Fruit fly (Drosophila melanogaster) whole organism, embryonic: ENCODE results near the gene Sumo.

Experiments used
- ATbp ChIP-seq: fragments of 200-800 bp; sonication (Bioruptor generic); optimal IDR thresholded peaks from 2 replicates; lab custom pipeline; 2017; ENCODE audit warnings: missing biosample characterization, mild to moderate bottlenecking, missing genetic modification characterization, missing genetic modification reagents
- CG10147 ChIP-seq: fragments of 200-800 bp; sonication (Bioruptor generic); optimal IDR thresholded peaks from 2 replicates; lab custom pipeline; 2019; ENCODE audit warnings: missing biosample characterization, mild to moderate bottlenecking, missing genetic modification characterization, moderate library complexity
- CG10462 ChIP-seq: fragments of 200-800 bp; sonication (Bioruptor generic); optimal IDR thresholded peaks from 2 replicates; lab custom pipeline; 2016; ENCODE audit warnings: missing biosample characterization, missing genetic modification characterization
- CG10565 ChIP-seq: fragments of 200-800 bp; sonication (Bioruptor generic); optimal IDR thresholded peaks from 3 replicates; lab custom pipeline; 2016; ENCODE audit warnings: missing biosample characterization, mild to moderate bottlenecking, missing genetic modification characterization
- CG10979 ChIP-seq: fragments of 200-800 bp; sonication (Bioruptor generic); optimal IDR thresholded peaks from 2 replicates; lab custom pipeline; 2018; ENCODE audit warnings: missing biosample characterization, mild to moderate bottlenecking, missing genetic modification characterization, moderate library complexity
- CG12769 ChIP-seq: fragments of 200-800 bp; sonication (Bioruptor generic); optimal IDR thresholded peaks from 2 replicates; lab custom pipeline; 2019; ENCODE audit warnings: missing biosample characterization, mild to moderate bottlenecking, missing genetic modification characterization, moderate library complexity
- CG2678 ChIP-seq: fragments of 200-800 bp; sonication (Bioruptor generic); optimal IDR thresholded peaks from 3 replicates; lab custom pipeline; 2019; ENCODE audit warnings: missing biosample characterization, mild to moderate bottlenecking, missing genetic modification characterization, moderate library complexity
- CG31441 ChIP-seq: fragments of 200-800 bp; sonication (Bioruptor generic); IDR thresholded peaks from 2 replicates; pipeline ENCODE4 v1.3.6; 2022; ENCODE audit warnings: missing biosample characterization, missing genetic modification characterization
- CG34422 ChIP-seq: fragments of 200-800 bp; sonication (Bioruptor generic); IDR thresholded peaks from 3 replicates; pipeline ENCODE4 v1.3.6; 2022; ENCODE audit warnings: missing biosample characterization, missing genetic modification characterization
- CG3838 ChIP-seq: fragments of 200-800 bp; sonication (Bioruptor generic); optimal IDR thresholded peaks from 3 replicates; lab custom pipeline; 2016; ENCODE audit warnings: missing biosample characterization, missing genetic modification characterization
- CG3995 ChIP-seq: fragments of 200-800 bp; sonication (Bioruptor generic); optimal IDR thresholded peaks from 3 replicates; lab custom pipeline; 2016; ENCODE audit warnings: missing biosample characterization, missing genetic modification characterization
- CG4360 ChIP-seq: fragments of 200-800 bp; sonication (Bioruptor generic); IDR thresholded peaks from 2 replicates; pipeline ENCODE4 v1.3.6; 2022; ENCODE audit warnings: missing biosample characterization, missing genetic modification characterization
- CG4404 ChIP-seq: fragments of 200-800 bp; sonication (Bioruptor generic); IDR thresholded peaks from 2 replicates; pipeline ENCODE4 v1.3.6; 2022; ENCODE audit warnings: missing biosample characterization, missing genetic modification characterization
- CG4424 ChIP-seq: fragments of 200-800 bp; sonication (Bioruptor generic); optimal IDR thresholded peaks from 3 replicates; lab custom pipeline; 2016; ENCODE audit warnings: missing biosample characterization, missing genetic modification characterization
- CG4820 ChIP-seq: fragments of 200-800 bp; sonication (Bioruptor generic); optimal IDR thresholded peaks from 3 replicates; lab custom pipeline; 2016; ENCODE audit warnings: missing biosample characterization, missing genetic modification characterization
- CG6654 ChIP-seq: fragments of 200-800 bp; sonication (Bioruptor generic); optimal IDR thresholded peaks from 2 replicates; lab custom pipeline; 2017; ENCODE audit warnings: missing biosample characterization, mild to moderate bottlenecking, missing genetic modification characterization
- CG7556 ChIP-seq: fragments of 200-800 bp; sonication (Bioruptor generic); optimal IDR thresholded peaks from 2 replicates; lab custom pipeline; 2017; ENCODE audit warnings: missing biosample characterization, mild to moderate bottlenecking, missing genetic modification characterization
- CG7928 ChIP-seq: fragments of 200-800 bp; sonication (Bioruptor generic); optimal IDR thresholded peaks from 2 replicates; lab custom pipeline; 2017; ENCODE audit warnings: missing biosample characterization, mild to moderate bottlenecking, missing genetic modification characterization
- CG8944 ChIP-seq: fragments of 200-800 bp; sonication (Bioruptor generic); optimal IDR thresholded peaks from 3 replicates; lab custom pipeline; 2016; ENCODE audit warnings: missing biosample characterization, missing genetic modification characterization
- CG9797 ChIP-seq: fragments of 200-800 bp; sonication (Bioruptor generic); optimal IDR thresholded peaks from 3 replicates; lab custom pipeline; 2018; ENCODE audit warnings: missing biosample characterization, mild to moderate bottlenecking, missing genetic modification characterization
- CoRest ChIP-seq: fragments of 200-800 bp; sonication (Bioruptor generic); optimal IDR thresholded peaks from 3 replicates; lab custom pipeline; 2018; ENCODE audit warnings: missing biosample characterization, mild to moderate bottlenecking, missing genetic modification characterization, moderate library complexity
- D ChIP-seq, 2 experiments: fragments of 200-800 bp in 1 of 2; fragments of >200 bp in 1 of 2; sonication (Bioruptor generic) in 1 of 2; optimal IDR thresholded peaks; 2 replicates in 1 of 2; 3 replicates in 1 of 2; lab custom pipeline; 2017; ENCODE audit warnings: mild to moderate bottlenecking in 1 of 2, missing biosample characterization in 1 of 2, missing genetic modification characterization in 1 of 2, missing genetic modification reagents in 1 of 2
- Dp ChIP-seq: fragments of 200-800 bp; sonication (Bioruptor generic); optimal IDR thresholded peaks from 2 replicates; lab custom pipeline; 2018; ENCODE audit warnings: missing biosample characterization, mild to moderate bottlenecking, missing genetic modification characterization, moderate library complexity
- Ets97D ChIP-seq: fragments of 200-800 bp; sonication (Bioruptor generic); optimal IDR thresholded peaks from 3 replicates; lab custom pipeline; 2016; ENCODE audit warnings: missing biosample characterization, missing genetic modification characterization
- HLH3B ChIP-seq: fragments of 200-800 bp; sonication (Bioruptor generic); IDR thresholded peaks from 2 replicates; pipeline ENCODE4 v1.3.6; 2022; ENCODE audit warnings: missing biosample characterization, missing genetic modification characterization
- HLH4C ChIP-seq: fragments of 200-800 bp; sonication (Bioruptor generic); IDR thresholded peaks from 3 replicates; pipeline ENCODE4 v1.3.6; 2022; ENCODE audit warnings: missing biosample characterization, missing genetic modification characterization; ENCODE audit not compliant: partially characterized antibody
- HmgD ChIP-seq: fragments of 200-800 bp; sonication (Bioruptor generic); optimal IDR thresholded peaks from 3 replicates; lab custom pipeline; 2016; ENCODE audit warnings: missing biosample characterization, missing genetic modification characterization
- Jarid2 ChIP-seq: fragments of 200-800 bp; sonication (Bioruptor generic); optimal IDR thresholded peaks from 3 replicates; lab custom pipeline; 2017; ENCODE audit warnings: mild to moderate bottlenecking, missing biosample characterization, missing genetic modification reagents, missing genetic modification characterization
- NFAT ChIP-seq: fragments of 200-800 bp; sonication (Bioruptor generic); IDR thresholded peaks from 2 replicates; pipeline ENCODE4 v1.3.6; 2022; ENCODE audit warnings: missing biosample characterization, missing genetic modification characterization
- Rfx ChIP-seq: fragments of 200-800 bp; sonication (Bioruptor generic); IDR thresholded peaks from 2 replicates; pipeline ENCODE4 v1.3.6; 2022; ENCODE audit warnings: missing biosample characterization, missing genetic modification characterization
- Sry-δ ChIP-seq: fragments of 200-800 bp; sonication (Bioruptor generic); optimal IDR thresholded peaks from 2 replicates; lab custom pipeline; 2016; ENCODE audit warnings: missing biosample characterization, missing genetic modification characterization
- Stat92E ChIP-seq, 3 experiments: fragments of >200 bp in 2 of 3; fragments of 200-800 bp in 1 of 3; sonication (Bioruptor generic) in 1 of 3; optimal IDR thresholded peaks; 2 replicates each; lab custom pipeline; 2017 to 2019; ENCODE audit warnings: missing biosample characterization in 3 of 3, missing genetic modification characterization in 3 of 3, mild to moderate bottlenecking in 1 of 3, moderate library complexity in 1 of 3
- ase ChIP-seq: fragments of 200-800 bp; sonication (Bioruptor generic); IDR thresholded peaks from 3 replicates; pipeline ENCODE4 v1.3.6; 2022; ENCODE audit warnings: missing biosample characterization, missing genetic modification characterization
- bcd ChIP-seq: fragments of 200-800 bp; sonication (Bioruptor generic); optimal IDR thresholded peaks from 2 replicates; lab custom pipeline; 2017; ENCODE audit warnings: missing biosample characterization, mild to moderate bottlenecking, missing genetic modification characterization
- exex ChIP-seq: fragments of 200-800 bp; sonication (Bioruptor generic); optimal IDR thresholded peaks from 4 replicates; lab custom pipeline; 2018; ENCODE audit warnings: missing biosample characterization, mild to moderate bottlenecking, missing genetic modification characterization, moderate library complexity
- fd3F ChIP-seq: fragments of 200-800 bp; sonication (Bioruptor generic); optimal IDR thresholded peaks from 2 replicates; lab custom pipeline; 2018; ENCODE audit warnings: missing biosample characterization, mild to moderate bottlenecking, missing genetic modification characterization, moderate library complexity
- gem ChIP-seq: fragments of 200-800 bp; sonication (Bioruptor generic); optimal IDR thresholded peaks from 2 replicates; lab custom pipeline; 2019; ENCODE audit warnings: missing biosample characterization, mild to moderate bottlenecking, missing genetic modification characterization, moderate library complexity
- gsb-n ChIP-seq: fragments of 200-800 bp; sonication (Bioruptor generic); optimal IDR thresholded peaks from 3 replicates; lab custom pipeline; 2018; ENCODE audit warnings: missing biosample characterization, mild to moderate bottlenecking, missing genetic modification characterization
- inv ChIP-seq: fragments of 200-800 bp; sonication (Bioruptor generic); IDR thresholded peaks from 2 replicates; pipeline ENCODE4 v1.3.6; 2022; ENCODE audit warnings: missing biosample characterization, missing genetic modification characterization; ENCODE audit not compliant: partially characterized antibody
- nerfin-2 ChIP-seq: fragments of 200-800 bp; sonication (Bioruptor generic); IDR thresholded peaks from 2 replicates; pipeline ENCODE4 v1.3.6; 2022; ENCODE audit warnings: missing biosample characterization, missing genetic modification characterization; ENCODE audit not compliant: partially characterized antibody
- nmo ChIP-seq: fragments of 200-800 bp; sonication (Bioruptor generic); optimal IDR thresholded peaks from 2 replicates; lab custom pipeline; 2018; ENCODE audit warnings: missing biosample characterization, mild to moderate bottlenecking, missing genetic modification characterization, moderate library complexity
- onecut ChIP-seq: fragments of 200-800 bp; sonication (Bioruptor generic); IDR thresholded peaks from 2 replicates; pipeline ENCODE4 v1.3.6; 2022; ENCODE audit warnings: missing biosample characterization, missing genetic modification characterization
- org-1 ChIP-seq: fragments of 200-800 bp; sonication (Bioruptor generic); optimal IDR thresholded peaks from 2 replicates; lab custom pipeline; 2017; ENCODE audit warnings: missing biosample characterization, missing genetic modification characterization
- phol ChIP-seq: fragments of 200-800 bp; sonication (Bioruptor generic); optimal IDR thresholded peaks from 3 replicates; lab custom pipeline; 2018; ENCODE audit warnings: missing biosample characterization, mild to moderate bottlenecking, missing genetic modification characterization, moderate library complexity
- ranshi ChIP-seq: fragments of 200-800 bp; sonication (Bioruptor generic); IDR thresholded peaks from 2 replicates; pipeline ENCODE4 v1.3.6; 2022; ENCODE audit warnings: missing biosample characterization, missing genetic modification characterization
- repo ChIP-seq: fragments of 200-800 bp; sonication (Bioruptor generic); optimal IDR thresholded peaks from 2 replicates; lab custom pipeline; 2016; ENCODE audit warnings: missing biosample characterization, missing genetic modification characterization
- run ChIP-seq: fragments of 200-800 bp; sonication (Bioruptor generic); optimal IDR thresholded peaks from 3 replicates; lab custom pipeline; 2018; ENCODE audit warnings: missing biosample characterization, mild to moderate bottlenecking, missing genetic modification characterization
- sna ChIP-seq: fragments of 200-800 bp; sonication (Bioruptor generic); IDR thresholded peaks from 2 replicates; pipeline ENCODE4 v1.3.6; 2022; ENCODE audit warnings: missing biosample characterization, missing genetic modification characterization; ENCODE audit not compliant: partially characterized antibody

The Sumo gene

DNA sequence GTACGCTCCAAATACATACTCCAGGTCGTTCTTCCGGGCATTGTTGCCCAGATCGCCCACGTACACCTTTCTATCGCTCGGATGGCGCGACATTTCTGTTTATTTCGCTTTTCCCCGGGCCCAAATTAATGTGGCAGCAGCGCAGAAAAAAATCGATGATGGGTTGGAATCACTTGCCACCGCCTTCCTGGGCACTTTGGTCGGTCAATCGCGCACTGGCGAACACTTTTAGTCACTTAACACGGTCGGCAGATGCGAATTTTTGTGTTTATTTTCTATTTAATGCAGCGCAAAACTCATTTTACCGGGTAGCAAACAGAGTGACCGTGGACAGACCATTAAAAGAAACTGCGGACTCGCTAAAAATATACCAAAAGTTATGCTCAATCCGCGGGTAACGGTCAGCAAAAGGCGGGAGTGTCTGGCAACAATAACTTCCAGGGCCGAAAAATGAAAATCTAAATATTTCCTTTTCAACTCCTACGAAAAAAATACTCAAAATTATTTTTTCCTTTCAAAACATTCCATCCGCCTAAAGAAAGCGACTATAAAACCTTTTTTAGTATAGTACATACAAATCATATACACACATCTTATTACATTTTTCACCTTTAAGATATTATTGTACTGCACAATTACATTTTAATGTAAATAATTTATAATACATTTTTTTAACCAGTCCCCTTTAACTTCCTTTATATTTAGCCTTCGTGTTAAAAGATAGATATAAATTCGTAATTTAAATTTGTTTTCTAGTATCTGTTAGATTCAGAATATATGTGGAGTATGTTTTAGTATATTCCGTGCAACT, 47.4 kb downstream of the Sumo start, which contains the start of gene x16 (continued):
- no peak for TF ChIP-seq HLH3B (GFP tag; lab: Robert Waterston, UW)
- no peak for TF ChIP-seq inv
- no peak for TF ChIP-seq CG4404 (GFP tag; lab: Robert Waterston, UW)
- no peak for TF ChIP-seq CG3838
- TF ChIP-seq exex (tag; lab: Kevin White, UChicago), result no peak
- no peak for TF ChIP-seq D (optimal IDR thresholded peaks at IDR 0.05; lab: Kevin White, UChicago)
- TF ChIP-seq D (GFP tag; optimal IDR thresholded peaks at IDR 0.05; lab: Kevin White, UChicago), result no peak
- TF ChIP-seq CG8944, result no peak
- no peak for TF ChIP-seq run
- TF ChIP-seq CG3995 (GFP tag; lab: Kevin White, UChicago), result peak; percentile 56
- peak; percentile 18; the same call in 1 of the 2 replicates for TF ChIP-seq Rfx (GFP tag; lab: Robert Waterston, UW)
- TF ChIP-seq ATbp (GFP tag; lab: Kevin White, UChicago), result no peak
- TF ChIP-seq HmgD (GFP tag; lab: Kevin White, UChicago), result no peak
- TF ChIP-seq CG9797 (GFP tag; lab: Kevin White, UChicago), result peak; percentile 77
- peak; percentile 51 for TF ChIP-seq Dp
- no peak for TF ChIP-seq org-1
- TF ChIP-seq CG4360 (GFP tag; lab: Robert Waterston, UW), result no peak
- peak; percentile 80 for TF ChIP-seq onecut (GFP tag; lab: Robert Waterston, UW)
- TF ChIP-seq CG10147, result no peak
- TF ChIP-seq Jarid2 (GFP tag; lab: Kevin White, UChicago), result no peak
- no peak for TF ChIP-seq HLH4C (GFP tag; lab: Robert Waterston, UW)
- TF ChIP-seq CG7928 (GFP tag; lab: Kevin White, UChicago), result peak; percentile 83
- TF ChIP-seq CG4424, result peak; percentile 23
- TF ChIP-seq Stat92E (GFP tag; optimal IDR thresholded peaks at IDR 0.05; lab: Kevin White, UChicago), result no peak
- no peak for TF ChIP-seq fd3F
- TF ChIP-seq nmo (GFP tag; lab: Kevin White, UChicago), result peak; percentile 30
- peak; percentile 12 for TF ChIP-seq CG2678 (tag; lab: Kevin White, UChicago)
- no peak for TF ChIP-seq ase (GFP tag; lab: Robert Waterston, UW)
- TF ChIP-seq CG7556 (GFP tag; lab: Kevin White, UChicago), result no peak
- TF ChIP-seq CG6654, result no peak
- TF ChIP-seq bcd (GFP tag; lab: Kevin White, UChicago), result no peak
- TF ChIP-seq CG34422 (GFP tag; lab: Robert Waterston, UW), result 0 out of 3 replicates have a peak, but pooled peaks have one; percentile 12
- TF ChIP-seq gsb-n (tag; lab: Kevin White, UChicago), result peak; percentile 16
- no peak for TF ChIP-seq CG31441 (GFP tag; lab: Robert Waterston, UW)
- TF ChIP-seq phol (tag; lab: Kevin White, UChicago), result no peak
- TF ChIP-seq CG4820 (GFP tag; lab: Kevin White, UChicago), result no peak
- TF ChIP-seq repo, result no peak
- TF ChIP-seq CG10979 (tag; lab: Kevin White, UChicago), result no peak
- peak; percentile 15 for TF ChIP-seq gem (tag; lab: Kevin White, UChicago)
- no peak for TF ChIP-seq CG12769
- no peak for TF ChIP-seq CoRest (tag; lab: Kevin White, UChicago)
- TF ChIP-seq Ets97D (GFP tag; lab: Kevin White, UChicago), result peak; percentile 35
- no peak for TF ChIP-seq CG10462 (GFP tag; lab: Kevin White, UChicago)
- peak; percentile 5 for TF ChIP-seq Sry-δ (GFP tag; lab: Kevin White, UChicago)
- TF ChIP-seq ranshi (GFP tag; lab: Robert Waterston, UW), result no peak
- no peak for TF ChIP-seq sna (GFP tag; lab: Robert Waterston, UW)
- TF ChIP-seq CG10565 (GFP tag; lab: Kevin White, UChicago), result no peak
- no peak for TF ChIP-seq nerfin-2 (GFP tag; lab: Robert Waterston, UW)
- 0 out of 2 replicates have a peak, but pooled peaks have one; percentile 10 for TF ChIP-seq NFAT (GFP tag; lab: Robert Waterston, UW)
